Worm (Caenorhabditis elegans) whole organism, L1 larva: Measurements from ENCODE around the gene C25H3.17.

Source experiments
- C04F5.9 ChIP-seq: sonication (generic microtip); optimal IDR thresholded peaks from 2 replicates; lab custom pipeline; 2016; ENCODE audit warnings: missing genetic modification characterization, missing compliant biosample characterization
- C16A3.4 ChIP-seq: fragments of 150-350 bp; optimal IDR thresholded peaks from 2 replicates; lab custom pipeline; 2014; ENCODE audit warnings: missing biosample characterization, missing genetic modification characterization
- C34B4.2 ChIP-seq: sonication (generic microtip); optimal IDR thresholded peaks from 2 replicates; lab custom pipeline; 2017; ENCODE audit warnings: mild to moderate bottlenecking, missing genetic modification characterization, missing compliant biosample characterization
- Y116A8C.19 ChIP-seq: sonication (generic microtip); optimal IDR thresholded peaks from 2 replicates; lab custom pipeline; 2016; ENCODE audit warnings: missing compliant biosample characterization, missing genetic modification characterization, borderline replicate concordance
- aly-2 ChIP-seq: fragments of 150-350 bp; optimal IDR thresholded peaks from 2 replicates; lab custom pipeline; 2014; ENCODE audit warnings: missing biosample characterization, missing genetic modification characterization
- blmp-1 ChIP-seq: fragments of 150-350 bp; optimal IDR thresholded peaks from 2 replicates; lab custom pipeline; 2014; ENCODE audit warnings: missing biosample characterization, missing genetic modification characterization
- ceh-63 ChIP-seq: fragments of 200-800 bp; sonication (Bioruptor generic); optimal IDR thresholded peaks from 2 replicates; lab custom pipeline; 2018; ENCODE audit warnings: mild to moderate bottlenecking, missing genetic modification characterization, missing compliant biosample characterization
- ceh-8 ChIP-seq: fragments of 200-800 bp; sonication (Bioruptor generic); optimal IDR thresholded peaks from 2 replicates; lab custom pipeline; 2018; ENCODE audit warnings: mild to moderate bottlenecking, missing genetic modification characterization, moderate library complexity, missing compliant biosample characterization
- ceh-90 ChIP-seq: sonication (generic microtip); optimal IDR thresholded peaks from 2 replicates; lab custom pipeline; 2016; ENCODE audit warnings: missing genetic modification characterization, missing compliant biosample characterization
- efl-1 ChIP-seq, 4 experiments: fragments of 150-350 bp; optimal IDR thresholded peaks in 3 of 4; peaks in 1 of 4; 1 replicate in 1 of 4; 2 replicates in 3 of 4; lab custom pipeline; 2014; ENCODE audit warnings: missing biosample characterization in 2 of 4, missing genetic modification characterization in 2 of 4, missing genetic modification reagents in 2 of 4
- egl-27 ChIP-seq, 2 experiments: fragments of 150-350 bp in 1 of 2; sonication (generic microtip); optimal IDR thresholded peaks; 3 replicates each; lab custom pipeline; 2017 to 2018; ENCODE audit warnings: missing biosample characterization in 2 of 2, missing genetic modification characterization in 2 of 2, missing genetic modification reagents in 2 of 2
- ets-5 ChIP-seq: fragments of 200-800 bp; sonication (Bioruptor generic); IDR thresholded peaks from 2 replicates; pipeline ENCODE4 v1.3.6; 2022; ENCODE audit warnings: missing genetic modification characterization, missing compliant biosample characterization
- fkh-10 ChIP-seq: sonication (generic microtip); optimal IDR thresholded peaks from 2 replicates; lab custom pipeline; 2017; ENCODE audit warnings: missing biosample characterization, missing genetic modification reagents, missing genetic modification characterization
- fkh-4 ChIP-seq: sonication (generic microtip); optimal IDR thresholded peaks from 2 replicates; lab custom pipeline; 2016; ENCODE audit warnings: missing compliant biosample characterization, missing genetic modification characterization, borderline replicate concordance
- hlh-17 ChIP-seq: fragments of 200-800 bp; sonication (Bioruptor generic); optimal IDR thresholded peaks from 2 replicates; lab custom pipeline; 2018; ENCODE audit warnings: missing genetic modification characterization, mild to moderate bottlenecking, missing compliant biosample characterization, moderate library complexity, borderline replicate concordance
- hlh-4 ChIP-seq: sonication (generic microtip); optimal IDR thresholded peaks from 2 replicates; lab custom pipeline; 2016; ENCODE audit warnings: mild to moderate bottlenecking, missing genetic modification characterization, missing compliant biosample characterization
- isw-1 ChIP-seq: fragments of 200-800 bp; sonication (Bioruptor generic); IDR thresholded peaks from 2 replicates; pipeline ENCODE4 v1.3.6; 2022; ENCODE audit warnings: missing genetic modification characterization, missing compliant biosample characterization
- lin-14 ChIP-seq: fragments of 200-800 bp; sonication (Bioruptor generic); optimal IDR thresholded peaks from 2 replicates; lab custom pipeline; 2018; ENCODE audit warnings: mild to moderate bottlenecking, missing genetic modification characterization, moderate library complexity, missing compliant biosample characterization
- lin-35 ChIP-seq, 2 experiments: fragments of 150-350 bp; optimal IDR thresholded peaks; 2 replicates each; lab custom pipeline; 2014; ENCODE audit warnings: missing biosample characterization in 2 of 2, missing genetic modification characterization in 2 of 2, missing genetic modification reagents in 2 of 2
- lir-3 ChIP-seq: sonication (generic microtip); optimal IDR thresholded peaks from 2 replicates; lab custom pipeline; 2016; ENCODE audit warnings: mild to moderate bottlenecking, missing genetic modification characterization, moderate library complexity, missing compliant biosample characterization; ENCODE audit not compliant: poor library complexity
- mep-1 ChIP-seq: fragments of 150-350 bp; optimal IDR thresholded peaks from 2 replicates; lab custom pipeline; 2014; ENCODE audit warnings: missing biosample characterization, missing genetic modification characterization
- nhr-11 ChIP-seq: fragments of 150-350 bp; optimal IDR thresholded peaks from 2 replicates; lab custom pipeline; 2014; ENCODE audit warnings: missing biosample characterization, missing genetic modification characterization
- nhr-47 ChIP-seq: sonication (generic microtip); optimal IDR thresholded peaks from 2 replicates; lab custom pipeline; 2016; ENCODE audit warnings: mild to moderate bottlenecking, missing genetic modification characterization, moderate library complexity, missing compliant biosample characterization
- nhr-71 ChIP-seq: sonication (generic microtip); optimal IDR thresholded peaks from 2 replicates; lab custom pipeline; 2016; ENCODE audit warnings: mild to moderate bottlenecking, missing genetic modification characterization, moderate library complexity, missing compliant biosample characterization
- nhr-77 ChIP-seq: fragments of 150-350 bp; optimal IDR thresholded peaks from 2 replicates; lab custom pipeline; 2014; ENCODE audit warnings: missing biosample characterization, missing genetic modification characterization
- nhr-84 ChIP-seq: sonication (generic microtip); optimal IDR thresholded peaks from 2 replicates; lab custom pipeline; 2017; ENCODE audit warnings: missing biosample characterization, missing genetic modification characterization
- nhr-85 ChIP-seq: sonication (generic microtip); peaks from one replicate; lab custom pipeline; 2016; ENCODE audit warnings: missing genetic modification characterization, inconsistent platforms, missing compliant biosample characterization
- pag-3 ChIP-seq: sonication (generic microtip); optimal IDR thresholded peaks from 2 replicates; lab custom pipeline; 2017; ENCODE audit warnings: missing genetic modification characterization, mild to moderate bottlenecking, missing compliant biosample characterization, antibody characterized with exemption, borderline replicate concordance; ENCODE audit not compliant: insufficient read depth
- skn-1 ChIP-seq: fragments of 150-350 bp; optimal IDR thresholded peaks from 2 replicates; lab custom pipeline; 2014; ENCODE audit warnings: missing biosample characterization, missing genetic modification characterization
- snu-23 ChIP-seq: sonication (generic microtip); optimal IDR thresholded peaks from 2 replicates; lab custom pipeline; 2016; ENCODE audit warnings: missing genetic modification characterization, missing compliant biosample characterization
- sox-4 ChIP-seq: sonication (generic microtip); optimal IDR thresholded peaks from 2 replicates; lab custom pipeline; 2016; ENCODE audit warnings: missing genetic modification characterization, missing compliant biosample characterization
- swsn-7 ChIP-seq: sonication (generic microtip); optimal IDR thresholded peaks from 2 replicates; lab custom pipeline; 2016; ENCODE audit warnings: missing genetic modification characterization, missing compliant biosample characterization
- tbx-2 ChIP-seq: sonication (generic microtip); optimal IDR thresholded peaks from 2 replicates; lab custom pipeline; 2016; ENCODE audit warnings: missing genetic modification characterization, missing compliant biosample characterization
- unc-62 ChIP-seq: fragments of 150-350 bp; optimal IDR thresholded peaks from 2 replicates; lab custom pipeline; 2014; ENCODE audit warnings: missing biosample characterization, missing genetic modification reagents, missing genetic modification characterization
- vab-15 ChIP-seq: sonication (generic microtip); optimal IDR thresholded peaks from 2 replicates; lab custom pipeline; 2017; ENCODE audit warnings: missing genotype, mild to moderate bottlenecking, missing genetic modification characterization, missing compliant biosample characterization
- zag-1 ChIP-seq: fragments of 150-350 bp; optimal IDR thresholded peaks from 2 replicates; lab custom pipeline; 2014; ENCODE audit warnings: missing biosample characterization, missing genetic modification characterization
- ztf-11 ChIP-seq, 2 experiments: sonication (generic microtip); optimal IDR thresholded peaks; 2 replicates each; lab custom pipeline; 2016 to 2017; ENCODE audit warnings: missing genetic modification characterization in 2 of 2, missing biosample characterization in 1 of 2, missing compliant biosample characterization in 1 of 2

C25H3.17 gene

ce11 chrII:5714807-5715206, 45.3 kb upstream of the C25H3.17 start, which contains the start of the genes tiar-1 and lelo-4 (continued):
- TF ChIP-seq C34B4.2 (tag; lab: Kevin White, UChicago) (no peak), ceh-63 (no peak), skn-1 (tag; lab: Kevin White, UChicago) (peak; percentile 58), C04F5.9 (tag; lab: Kevin White, UChicago) (no peak), zag-1 (no peak), aly-2 (tag; lab: Kevin White, UChicago) (no peak), hlh-17 (GFP tag; lab: Kevin White, UChicago) (no peak), swsn-7 (tag; lab: Kevin White, UChicago) (peak; percentile 54), egl-27 (tag; optimal IDR thresholded peaks at IDR 0.05; lab: Kevin White, UChicago) (no peak), ztf-11 (tag; optimal IDR thresholded peaks at IDR 0.05; lab: Kevin White, UChicago) (no peak), nhr-47 (tag; lab: Kevin White, UChicago) (peak; percentile 42), nhr-84 (tag; lab: Kevin White, UChicago) (no peak), Y116A8C.19 (tag; lab: Kevin White, UChicago) (no peak)
- TF ChIP-seq, all 84 proteins: peak for 34

ce11 chrII:5712126-5712525, 42.6 kb upstream of the C25H3.17 start:
- TF ChIP-seq snu-23 (GFP tag; lab: Kevin White, UChicago), result peak; percentile 3
- no peak for TF ChIP-seq vab-15 (tag; lab: Kevin White, UChicago)

ce11 chrII:5710835-5711234, 41.4 kb upstream of the C25H3.17 start:
- TF ChIP-seq nhr-71 (tag; lab: Kevin White, UChicago), result no peak
- TF ChIP-seq isw-1, result no peak
- TF ChIP-seq efl-1 (optimal IDR thresholded peaks at IDR 0.05; lab: Kevin White, UChicago), result no peak
- peak in 1 of 2 experiments; percentile 81 for TF ChIP-seq efl-1 (GFP tag; optimal IDR thresholded peaks at IDR 0.05 in 1 of 2; lab: Kevin White, UChicago)
- TF ChIP-seq C16A3.4 (tag; lab: Kevin White, UChicago), result no peak
- no peak for TF ChIP-seq nhr-77 (tag; lab: Kevin White, UChicago)
- no peak for TF ChIP-seq lir-3
- no peak for TF ChIP-seq unc-62 (GFP tag; lab: Kevin White, UChicago)

- TF ChIP-seq lin-14 (GFP tag; lab: Kevin White, UChicago) (peak; percentile 77), ceh-63 (no peak), tbx-2 (peak; percentile 42), nhr-71 (tag; lab: Kevin White, UChicago) (peak; percentile 4), skn-1 (tag; lab: Kevin White, UChicago) (no peak), fkh-10 (GFP tag; lab: Kevin White, UChicago) (peak; percentile 90), fkh-4 (no peak)
These were observed 38.7 kb upstream of the C25H3.17 start for ce11 chrII:5708154-5708553.

ce11 chrII:5707532-5707931, 38.1 kb upstream of the C25H3.17 start, which contains the start of gene osta-2:
Gene osta-2 (plus strand): TSS chrII:5707691.
- TF ChIP-seq lin-14 (GFP tag; lab: Kevin White, UChicago), result peak; percentile 27
- no peak for TF ChIP-seq hlh-4 (tag; lab: Kevin White, UChicago)
- TF ChIP-seq blmp-1 (tag; lab: Kevin White, UChicago), result peak; percentile 12
- TF ChIP-seq isw-1, result no peak
- TF ChIP-seq ets-5 (GFP tag; lab: Robert Waterston, UW), result no peak
- no peak for TF ChIP-seq sox-4 (tag; lab: Kevin White, UChicago)
- no peak for TF ChIP-seq nhr-11 (tag; lab: Kevin White, UChicago)

- no peak for TF ChIP-seq ceh-90 (tag; lab: Kevin White, UChicago)
- peak; percentile 55 for TF ChIP-seq lin-14 (GFP tag; lab: Kevin White, UChicago)
- TF ChIP-seq blmp-1 (tag; lab: Kevin White, UChicago), result peak; percentile 93
- TF ChIP-seq pag-3 (tag; lab: Kevin White, UChicago), result no peak
- no peak for TF ChIP-seq ceh-8
- TF ChIP-seq mep-1 (tag; lab: Kevin White, UChicago), result no peak
- peak; percentile 15 for TF ChIP-seq nhr-85 (tag; lab: Kevin White, UChicago)
- no peak for TF ChIP-seq lin-35 (GFP tag; optimal IDR thresholded peaks at IDR 0.05; lab: Kevin White, UChicago)
- TF ChIP-seq efl-1 (optimal IDR thresholded peaks at IDR 0.05; lab: Kevin White, UChicago), result no peak
- TF ChIP-seq efl-1 (GFP tag; optimal IDR thresholded peaks at IDR 0.05 in 1 of 2; lab: Kevin White, UChicago), result no peak
- no peak for TF ChIP-seq aly-2 (tag; lab: Kevin White, UChicago)
These were observed 35.0 kb upstream of the C25H3.17 start for ce11 chrII:5704479-5704878.
